Fruit fly (Drosophila melanogaster): ENCODE data around the gene CG10516.

CG10516 gene

DNA sequence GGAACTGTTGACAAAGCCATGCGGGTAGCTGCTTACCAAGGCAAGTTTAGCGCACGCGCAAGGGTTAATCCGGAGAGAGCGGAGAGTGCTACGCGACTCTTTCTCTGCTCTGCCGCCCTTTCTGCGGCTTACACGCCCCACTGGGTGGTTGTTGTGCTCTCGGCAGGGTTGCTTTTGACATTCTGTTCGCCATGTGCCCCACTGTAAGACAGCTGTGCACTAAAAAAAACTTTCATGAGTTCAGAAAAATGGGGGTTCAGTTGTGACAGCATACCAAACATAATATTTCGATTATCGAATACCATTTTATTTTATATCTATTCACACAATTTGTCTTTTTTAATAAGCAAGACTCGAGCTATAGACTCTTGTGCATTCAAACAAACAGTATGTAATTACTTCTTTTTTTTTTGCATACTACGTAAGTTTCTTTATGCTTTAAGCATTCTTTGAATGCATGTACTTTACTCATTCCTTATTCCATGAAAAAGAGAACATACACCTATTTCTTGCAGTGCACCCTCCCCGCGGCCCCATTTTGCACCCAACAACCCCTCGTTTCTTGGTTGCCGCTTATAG lies 46.9 kb upstream of the CG10516 start (continued):
- TF ChIP-seq luna (GFP tag; optimal IDR thresholded peaks at IDR 0.05) = peak; percentile 27
- peak; percentile 51 for TF ChIP-seq CG4328 (GFP tag; optimal IDR thresholded peaks at IDR 0.05)
- peak; percentile 42 for TF ChIP-seq mam (GFP tag; optimal IDR thresholded peaks at IDR 0.05)
- TF ChIP-seq CG43689 (GFP tag; IDR thresholded peaks at IDR 0.05) = no peak
- TF ChIP-seq unc-4 (GFP tag; IDR thresholded peaks at IDR 0.05; ENCODE audit: partially characterized antibody) = no peak
- peak; percentile 26 for TF ChIP-seq bab2 (GFP tag; optimal IDR thresholded peaks at IDR 0.05)
- peak; percentile 69 for TF ChIP-seq zf30C (GFP tag; optimal IDR thresholded peaks at IDR 0.05)
- peak; percentile 31 for TF ChIP-seq Asciz (GFP tag; optimal IDR thresholded peaks at IDR 0.05)
- TF ChIP-seq disco-r (GFP tag; optimal IDR thresholded peaks at IDR 0.05) = no peak
- TF ChIP-seq CG2120 (GFP tag; optimal IDR thresholded peaks at IDR 0.05) = peak; percentile 81
- TF ChIP-seq hbn (GFP tag; IDR thresholded peaks at IDR 0.05; ENCODE audit: partially characterized antibody) = no peak
- TF ChIP-seq CG17359 (tag; optimal IDR thresholded peaks at IDR 0.05) = peak; percentile 47
- TF ChIP-seq esg (GFP tag; conservative IDR thresholded peaks at IDR 0.05) = peak; percentile 21; the same call in 1 of the 2 replicates
- TF ChIP-seq Ssrp (tag; optimal IDR thresholded peaks at IDR 0.05) = peak; percentile 30
- no peak for TF ChIP-seq tna (GFP tag; IDR thresholded peaks at IDR 0.05; ENCODE audit: partially characterized antibody)
- 0 out of 2 replicates have a peak, but pooled peaks have one; percentile 25 for TF ChIP-seq Rfx (GFP tag; IDR thresholded peaks at IDR 0.05)
- TF ChIP-seq Opbp (GFP tag; IDR thresholded peaks at IDR 0.05; ENCODE audit: partially characterized antibody) = no peak
- TF ChIP-seq NC2β (GFP tag; optimal IDR thresholded peaks at IDR 0.05) = no peak
- TF ChIP-seq Xbp1 (GFP tag; optimal IDR thresholded peaks at IDR 0.05) = peak; percentile 25
- no peak for TF ChIP-seq az2 (GFP tag; optimal IDR thresholded peaks at IDR 0.05)
- peak; percentile 64 for TF ChIP-seq CoRest (tag; optimal IDR thresholded peaks at IDR 0.05)
- no peak for TF ChIP-seq D (optimal IDR thresholded peaks at IDR 0.05)
- peak; percentile 18 for TF ChIP-seq D (GFP tag; optimal IDR thresholded peaks at IDR 0.05)
- TF ChIP-seq maf-S (GFP tag; optimal IDR thresholded peaks at IDR 0.05) = no peak
- TF ChIP-seq Nf-YC (tag; optimal IDR thresholded peaks at IDR 0.05) = peak; percentile 3
- peak; percentile 4 for TF ChIP-seq CG15601 (tag; optimal IDR thresholded peaks at IDR 0.05)
- peak; percentile 66 for TF ChIP-seq CG15269 (tag; optimal IDR thresholded peaks at IDR 0.05)
- peak; percentile 10 for TF ChIP-seq CG4424 (GFP tag; optimal IDR thresholded peaks at IDR 0.05)
- no peak for TF ChIP-seq inv (GFP tag; IDR thresholded peaks at IDR 0.05; ENCODE audit: partially characterized antibody)
- peak; percentile 8 for TF ChIP-seq fd3F (GFP tag; optimal IDR thresholded peaks at IDR 0.05)
- peak; percentile 43 for TF ChIP-seq CG8924 (tag; optimal IDR thresholded peaks at IDR 0.05)
- TF ChIP-seq Atf6 (GFP tag; IDR thresholded peaks at IDR 0.05) = peak; percentile 64; the same call in 1 of the 2 replicates
- TF ChIP-seq BEAF-32 (GFP tag; optimal IDR thresholded peaks at IDR 0.05) = no peak
- peak; percentile 67 for TF ChIP-seq CG13424 (tag; optimal IDR thresholded peaks at IDR 0.05)
- peak; percentile 57 for TF ChIP-seq HHEX (GFP tag; optimal IDR thresholded peaks at IDR 0.05)
- peak; percentile 7 for TF ChIP-seq slou (GFP tag; optimal IDR thresholded peaks at IDR 0.05)
- no peak for TF ChIP-seq ato (GFP tag; IDR thresholded peaks at IDR 0.05; ENCODE audit: partially characterized antibody)
- no peak for TF ChIP-seq vnd (GFP tag; IDR thresholded peaks at IDR 0.05; ENCODE audit: partially characterized antibody)
- peak; percentile 33 for TF ChIP-seq CG13894 (tag; optimal IDR thresholded peaks at IDR 0.05)
- no peak for TF ChIP-seq CG2202 (tag; optimal IDR thresholded peaks at IDR 0.05)
- no peak for TF ChIP-seq CG10321 (GFP tag; IDR thresholded peaks at IDR 0.05)
- peak; percentile 25 for TF ChIP-seq Bdp1 (GFP tag; optimal IDR thresholded peaks at IDR 0.05)
- peak; percentile 21 to 33 for TF ChIP-seq dpn (GFP tag; optimal IDR thresholded peaks at IDR 0.05)
- TF ChIP-seq CG11093 (GFP tag; IDR thresholded peaks at IDR 0.05) = no peak
- TF ChIP-seq abd-A (tag; optimal IDR thresholded peaks at IDR 0.05) = peak; percentile 69
- TF ChIP-seq CG6689 (GFP tag; IDR thresholded peaks at IDR 0.05) = peak; percentile 33; the same call in 1 of the 2 replicates
- TF ChIP-seq lmd (GFP tag; IDR thresholded peaks at IDR 0.05) = 0 out of 2 replicates have a peak, but pooled peaks have one; percentile 33
- TF ChIP-seq CG17385 (GFP tag; optimal IDR thresholded peaks at IDR 0.05) = peak; percentile 50
- peak; percentile 21 for TF ChIP-seq CG15514 (GFP tag; optimal IDR thresholded peaks at IDR 0.05)

All from whole organism, embryonic.